Worm (Caenorhabditis elegans): ENCODE data around the gene ZK512.4.
"Not testable (repeated sequence)": the region's sequence is repeated elsewhere in the genome, so short reads cannot be mapped to it uniquely, and the experiment has no call there.

DNA sequence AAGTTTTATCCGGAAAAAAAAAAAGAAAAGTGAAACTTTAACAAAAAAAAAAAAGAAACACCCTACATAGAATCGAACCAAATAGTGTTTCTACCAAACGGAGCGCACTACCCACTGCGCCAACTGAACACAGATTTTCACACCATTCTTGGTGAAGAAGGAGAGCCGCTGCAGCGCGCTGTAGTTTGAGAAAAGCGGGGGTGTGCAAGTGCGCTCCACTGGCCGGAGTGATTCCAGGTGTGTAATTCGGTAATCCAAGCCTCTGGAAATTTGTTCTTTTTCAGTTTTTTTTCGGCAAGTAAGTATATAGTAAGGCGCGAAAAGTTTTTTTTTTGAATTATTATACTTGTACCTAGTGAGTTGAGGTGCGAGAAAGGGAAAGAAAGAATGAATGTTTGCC, 34.2 kb upstream of the ZK512.4 start:
- TF ChIP-seq ztf-18 (tag; optimal IDR thresholded peaks at IDR 0.05) (peak; percentile 36), nhr-120 (GFP tag; IDR thresholded peaks at IDR 0.05) (0 out of 2 replicates have a peak, but pooled peaks have one; percentile 73), nhr-90 (tag; optimal IDR thresholded peaks at IDR 0.05) (peak; percentile 1), D2030.7 (GFP tag; IDR thresholded peaks at IDR 0.05) (peak; percentile 78), rpc-1 (optimal IDR thresholded peaks at IDR 0.05) (peak; percentile 33), rpc-1 (tag; optimal IDR thresholded peaks at IDR 0.05) (peak; percentile 66)
- TF ChIP-seq B0035.1 (tag; optimal IDR thresholded peaks at IDR 0.05); hlh-26 (GFP tag; conservative IDR thresholded peaks at IDR 0.05); nhr-179 (tag; optimal IDR thresholded peaks at IDR 0.05); snpc-4 (GFP tag; optimal IDR thresholded peaks at IDR 0.05); snpc-4 (tag; optimal IDR thresholded peaks at IDR 0.05); F57C9.4 (tag; optimal IDR thresholded peaks at IDR 0.05); sdz-38 (tag; optimal IDR thresholded peaks at IDR 0.05); dpl-1 (GFP tag; optimal IDR thresholded peaks at IDR 0.05); ceh-27 (GFP tag; optimal IDR thresholded peaks at IDR 0.05); lir-1 (GFP tag; conservative IDR thresholded peaks at IDR 0.05): not testable (repeated sequence)

All from whole organism, young adult.